Fruit fly (Drosophila melanogaster) whole organism, adult: ENCODE results near the gene CG13384.

Experiments used
- CG11617 ChIP-seq: fragments of 200-800 bp; sonication (Bioruptor generic); optimal IDR thresholded peaks from 2 replicates; lab custom pipeline; 2017; ENCODE audit warnings: mild to moderate bottlenecking, missing biosample characterization, missing genetic modification reagents, missing genetic modification characterization
- CG12768 ChIP-seq: fragments of 200-800 bp; sonication (Bioruptor generic); optimal IDR thresholded peaks from 2 replicates; lab custom pipeline; 2017; ENCODE audit warnings: missing biosample characterization, missing genetic modification characterization, mild to moderate bottlenecking, moderate library complexity, missing genetic modification reagents
- CG14711 ChIP-seq: fragments of 200-800 bp; sonication (Bioruptor generic); optimal IDR thresholded peaks from 2 replicates; lab custom pipeline; 2018; ENCODE audit warnings: missing biosample characterization, mild to moderate bottlenecking, missing genetic modification characterization, moderate library complexity
- CG1620 ChIP-seq: fragments of 200-800 bp; sonication (Bioruptor generic); optimal IDR thresholded peaks from 2 replicates; lab custom pipeline; 2016; ENCODE audit warnings: missing biosample characterization, missing genetic modification characterization
- CG33017 ChIP-seq: fragments of 200-800 bp; sonication (Bioruptor generic); optimal IDR thresholded peaks from 2 replicates; lab custom pipeline; 2018; ENCODE audit warnings: missing biosample characterization, mild to moderate bottlenecking, missing genetic modification characterization, moderate library complexity
- CG5204 ChIP-seq: fragments of 200-800 bp; sonication (Bioruptor generic); optimal IDR thresholded peaks from 2 replicates; lab custom pipeline; 2016; ENCODE audit warnings: missing biosample characterization, missing genetic modification characterization
- CG7045 ChIP-seq: fragments of 200-800 bp; sonication (Bioruptor generic); optimal IDR thresholded peaks from 2 replicates; lab custom pipeline; 2017; ENCODE audit warnings: missing biosample characterization, mild to moderate bottlenecking, missing genetic modification characterization
- CG7101 ChIP-seq: fragments of 200-800 bp; sonication (Bioruptor generic); optimal IDR thresholded peaks from 2 replicates; lab custom pipeline; 2018; ENCODE audit warnings: missing biosample characterization, mild to moderate bottlenecking, missing genetic modification characterization, moderate library complexity
- Clk ChIP-seq: fragments of 200-800 bp; sonication (Bioruptor generic); optimal IDR thresholded peaks from 2 replicates; lab custom pipeline; 2017; ENCODE audit warnings: missing biosample characterization, missing genetic modification characterization
- Crg-1 ChIP-seq: fragments of 200-800 bp; sonication (Bioruptor generic); optimal IDR thresholded peaks from 2 replicates; lab custom pipeline; 2016; ENCODE audit warnings: missing biosample characterization, missing genetic modification characterization
- Hr96 ChIP-seq: fragments of 200-800 bp; sonication (Bioruptor generic); optimal IDR thresholded peaks from 2 replicates; lab custom pipeline; 2016; ENCODE audit warnings: missing biosample characterization, missing genetic modification characterization
- Mnt ChIP-seq: fragments of 200-800 bp; sonication (Bioruptor generic); optimal IDR thresholded peaks from 2 replicates; lab custom pipeline; 2016; ENCODE audit warnings: missing biosample characterization, mild to moderate bottlenecking, missing genetic modification characterization
- bab1 ChIP-seq: fragments of 200-800 bp; sonication (Bioruptor generic); optimal IDR thresholded peaks from 3 replicates; lab custom pipeline; 2019; ENCODE audit warnings: missing biosample characterization, mild to moderate bottlenecking, missing genetic modification characterization, moderate library complexity
- cic ChIP-seq: fragments of 200-800 bp; sonication (Bioruptor generic); optimal IDR thresholded peaks from 2 replicates; lab custom pipeline; 2017; ENCODE audit warnings: missing biosample characterization, mild to moderate bottlenecking, missing genetic modification characterization, moderate library complexity
- cnc ChIP-seq, 2 experiments: fragments of >200 bp; optimal IDR thresholded peaks; 2 replicates each; lab custom pipeline; 2017
- kay ChIP-seq: fragments of 200-800 bp; sonication (Bioruptor generic); peaks from one replicate; lab custom pipeline; 2016; ENCODE audit warnings: missing biosample characterization, missing genetic modification characterization, borderline replicate concordance
- ovo ChIP-seq: fragments of 200-800 bp; sonication (Bioruptor generic); optimal IDR thresholded peaks from 2 replicates; lab custom pipeline; 2016; ENCODE audit warnings: missing biosample characterization, missing genetic modification characterization
- pad ChIP-seq: fragments of 200-800 bp; sonication (Bioruptor generic); optimal IDR thresholded peaks from 3 replicates; lab custom pipeline; 2017; ENCODE audit warnings: missing biosample characterization, missing genetic modification characterization, mild to moderate bottlenecking, moderate library complexity, missing genetic modification reagents
- tj ChIP-seq: fragments of 200-800 bp; sonication (Bioruptor generic); optimal IDR thresholded peaks from 3 replicates; lab custom pipeline; 2017; ENCODE audit warnings: missing biosample characterization, mild to moderate bottlenecking, missing genetic modification characterization, moderate library complexity
- toe ChIP-seq: fragments of 200-800 bp; sonication (Bioruptor generic); optimal IDR thresholded peaks from 2 replicates; lab custom pipeline; 2016; ENCODE audit warnings: missing biosample characterization, missing genetic modification characterization

CG13384 gene

DNA sequence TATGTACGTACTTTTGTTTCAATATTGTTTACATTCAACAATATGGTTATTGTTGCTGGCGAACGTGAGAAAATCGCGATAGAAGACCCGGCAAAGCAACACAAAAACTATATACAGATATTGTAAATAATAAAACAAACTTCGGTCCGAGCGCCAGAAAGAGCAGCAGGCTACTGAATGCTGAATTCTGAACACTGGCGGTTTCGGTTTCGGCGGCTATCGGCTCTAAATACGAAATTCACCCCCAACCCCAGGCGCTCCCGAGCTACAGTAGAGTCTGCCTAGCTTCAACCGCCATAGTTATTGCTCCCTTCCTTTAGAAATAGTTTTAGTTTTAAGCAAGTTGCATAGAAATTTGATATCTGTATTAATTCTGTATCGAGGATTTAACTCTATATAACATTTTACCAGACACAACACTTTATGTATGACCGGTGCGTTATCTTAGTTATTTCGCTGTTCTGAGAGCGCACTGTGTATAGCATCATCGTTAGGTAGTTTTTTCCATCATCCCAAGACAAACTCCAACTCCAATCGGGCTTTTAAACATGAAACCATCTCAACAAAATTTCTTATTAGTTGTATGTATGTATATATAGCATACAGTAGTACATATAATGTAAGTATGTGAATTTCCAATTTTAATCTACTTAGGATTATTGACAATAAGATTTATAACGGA is 21.8 kb upstream of the CG13384 start, which contains the start of gene CG7627:
TSS of gene CG7627 (minus strand) at position 197 of the 682 bp plus-strand sequence.
- peak; percentile 69 for TF ChIP-seq CG7045 (GFP tag; lab: Kevin White, UChicago)
- peak; percentile 73 for TF ChIP-seq CG12768 (GFP tag; lab: Kevin White, UChicago)
- TF ChIP-seq Hr96 = peak; percentile 85
- peak; percentile 81 for TF ChIP-seq CG11617 (GFP tag; lab: Kevin White, UChicago)
- TF ChIP-seq cnc (optimal IDR thresholded peaks at IDR 0.05; lab: Kevin White, UChicago) = no peak
- TF ChIP-seq Clk (GFP tag; lab: Kevin White, UChicago) = peak; percentile 54
- TF ChIP-seq CG33017 = peak; percentile 39
- TF ChIP-seq tj (GFP tag; lab: Kevin White, UChicago) = no peak
- peak; percentile 79 for TF ChIP-seq CG7101 (tag; lab: Kevin White, UChicago)
- peak; percentile 62 for TF ChIP-seq Crg-1 (GFP tag; lab: Kevin White, UChicago)
- TF ChIP-seq Mnt = peak; percentile 82
- TF ChIP-seq CG1620 (GFP tag; lab: Kevin White, UChicago) = peak; percentile 64
- TF ChIP-seq cic (GFP tag; lab: Kevin White, UChicago) = peak; percentile 76
- TF ChIP-seq pad (GFP tag; lab: Kevin White, UChicago) = peak; percentile 54
- peak; percentile 72 for TF ChIP-seq kay (GFP tag; lab: Kevin White, UChicago)
- TF ChIP-seq CG14711 = peak; percentile 60
- peak; percentile 65 for TF ChIP-seq CG5204 (GFP tag; lab: Kevin White, UChicago)
- peak; percentile 66 for TF ChIP-seq bab1
- peak; percentile 69 for TF ChIP-seq toe
- TF ChIP-seq ovo (GFP tag; lab: Kevin White, UChicago) = peak; percentile 24

DNA sequence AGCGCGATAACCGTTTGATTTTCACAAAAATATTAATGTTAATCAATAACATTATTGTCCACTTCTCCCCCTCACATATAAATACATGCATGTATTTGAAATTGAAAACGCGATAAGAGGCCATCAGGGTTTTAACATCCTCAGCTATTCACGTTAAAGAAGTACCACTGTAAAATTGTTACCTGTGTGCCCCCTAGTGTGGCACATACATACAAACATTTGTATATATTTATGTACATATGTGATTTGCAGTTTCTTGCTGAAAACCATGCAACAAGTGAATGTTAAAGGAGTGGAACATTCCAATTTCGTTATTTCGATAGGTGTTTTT is 21.3 kb upstream of the CG13384 start:
- TF ChIP-seq CG12768 (GFP tag; lab: Kevin White, UChicago) (no peak), Clk (GFP tag; lab: Kevin White, UChicago) (no peak), pad (GFP tag; lab: Kevin White, UChicago) (peak; percentile 6), CG11617 (GFP tag; lab: Kevin White, UChicago) (peak; percentile 48)

DNA sequence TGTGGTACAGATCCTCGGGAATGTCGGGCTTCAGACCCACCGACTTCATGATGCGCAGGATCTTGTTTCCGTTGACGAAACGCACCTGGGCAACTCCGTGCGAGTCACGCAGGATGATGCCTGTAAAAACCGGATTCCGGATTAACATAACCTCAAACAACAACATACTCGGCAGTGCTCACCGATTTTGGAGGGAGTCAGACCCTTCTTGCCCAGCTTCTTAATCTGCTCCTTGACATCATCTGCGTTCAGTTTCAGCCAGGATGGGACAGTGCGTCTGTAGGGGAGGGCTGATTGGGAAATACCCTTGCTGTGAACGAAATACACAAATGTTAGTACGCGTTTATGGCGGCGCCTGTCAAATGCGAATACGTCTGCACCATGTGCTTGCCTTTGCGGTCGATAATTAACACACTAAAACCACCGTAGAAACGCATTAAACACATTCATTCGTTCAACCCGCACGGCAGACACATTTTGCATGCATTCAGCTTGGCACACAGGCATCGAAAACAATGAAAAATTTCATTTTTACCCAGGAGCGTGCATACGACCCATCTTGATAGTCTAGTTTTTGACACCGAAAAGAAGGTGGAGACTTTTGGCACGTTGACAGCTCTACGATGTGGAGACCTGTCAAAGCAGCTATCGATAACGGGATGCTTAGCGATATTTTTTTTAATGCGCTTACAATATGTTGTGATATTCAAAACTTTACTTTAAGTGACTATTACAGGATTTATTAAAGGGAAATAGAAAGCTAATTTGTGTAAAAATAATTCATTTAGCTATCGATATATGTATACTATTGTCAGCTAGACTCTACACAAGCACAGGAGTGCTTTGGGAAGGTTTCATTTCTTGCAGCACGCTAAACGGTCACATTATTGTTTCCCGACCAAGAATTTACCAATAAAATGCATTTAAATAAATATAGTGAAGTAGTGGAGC is 20.0 kb upstream of the CG13384 start, which contains the start of the genes RpS13 and CSN8:
TSS of gene RpS13 (minus strand) at position 657 of the 951 bp plus-strand sequence.
TSS of gene CSN8 (plus strand) at position 850 of the 951 bp plus-strand sequence.
- TF ChIP-seq CG7101 (tag; lab: Kevin White, UChicago) = peak; percentile 46
- TF ChIP-seq kay (GFP tag; lab: Kevin White, UChicago) = no peak
- TF ChIP-seq Hr96 = peak; percentile 19
- TF ChIP-seq pad (GFP tag; lab: Kevin White, UChicago) = peak; percentile 37
- TF ChIP-seq CG7045 (GFP tag; lab: Kevin White, UChicago) = no peak
- TF ChIP-seq CG12768 (GFP tag; lab: Kevin White, UChicago) = no peak
- peak; percentile 51 for TF ChIP-seq bab1
- TF ChIP-seq CG11617 (GFP tag; lab: Kevin White, UChicago) = peak; percentile 46
- no peak for TF ChIP-seq Crg-1 (GFP tag; lab: Kevin White, UChicago)
- peak; percentile 96 for TF ChIP-seq Mnt
- TF ChIP-seq CG33017 = no peak
- TF ChIP-seq cnc (optimal IDR thresholded peaks at IDR 0.05; lab: Kevin White, UChicago) = no peak
- peak; percentile 72 for TF ChIP-seq CG14711
- peak; percentile 37 for TF ChIP-seq cic (GFP tag; lab: Kevin White, UChicago)
- TF ChIP-seq Clk (GFP tag; lab: Kevin White, UChicago) = no peak
- peak; percentile 54 for TF ChIP-seq toe
- TF ChIP-seq CG5204 (GFP tag; lab: Kevin White, UChicago) = no peak
- TF ChIP-seq tj (GFP tag; lab: Kevin White, UChicago) = no peak
- peak; percentile 28 for TF ChIP-seq CG1620 (GFP tag; lab: Kevin White, UChicago)
- TF ChIP-seq ovo (GFP tag; lab: Kevin White, UChicago) = no peak

DNA sequence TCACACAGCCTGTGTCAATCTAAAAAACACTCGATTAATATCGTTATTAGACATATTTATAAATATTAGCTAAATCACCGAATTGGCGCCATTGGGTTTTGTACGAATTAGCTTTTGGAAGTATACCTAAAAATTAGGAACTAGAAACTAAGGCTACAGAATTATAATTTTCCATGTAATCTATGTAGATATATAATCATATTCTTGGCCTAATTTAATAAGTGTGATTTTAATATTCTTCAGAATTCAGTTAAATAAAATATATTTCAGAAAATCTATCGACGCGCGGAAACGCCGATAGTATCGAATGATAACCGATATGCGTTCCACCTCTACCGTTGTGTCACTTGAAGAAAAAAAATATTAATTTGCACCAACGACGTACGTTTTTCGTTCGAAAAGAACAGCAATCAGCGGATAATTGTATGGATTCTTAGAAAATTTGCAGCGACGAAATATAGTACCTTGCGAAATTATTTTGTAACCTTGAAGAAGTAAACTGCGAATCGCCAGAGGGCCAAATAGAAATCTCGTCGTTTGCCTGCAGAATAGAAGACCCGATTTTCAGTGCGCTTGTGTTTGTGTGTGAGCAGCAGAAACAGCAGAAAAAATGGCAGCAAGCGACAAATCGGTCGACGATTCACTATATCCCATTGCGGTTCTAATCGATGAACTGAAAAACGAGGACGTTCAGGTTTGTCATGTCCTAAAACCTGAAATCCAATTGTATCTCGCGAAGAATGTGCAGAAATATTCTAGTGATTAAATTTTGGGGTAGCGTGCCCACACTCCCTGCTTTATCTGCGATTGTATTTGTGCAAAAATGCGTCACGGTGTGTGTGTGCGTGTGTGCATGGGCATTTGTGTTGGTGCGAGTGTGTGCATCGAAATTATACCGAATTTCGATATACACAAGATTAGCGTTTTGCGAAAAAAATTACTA is 18.3 kb upstream of the CG13384 start, which contains the start of gene Pp2A-29B:
TSS of gene Pp2A-29B (plus strand) at position 338 of the 943 bp plus-strand sequence.
- TF ChIP-seq kay (GFP tag; lab: Kevin White, UChicago) = peak; percentile 66
- TF ChIP-seq Hr96 = peak; percentile 45
- TF ChIP-seq toe = peak; percentile 86
- TF ChIP-seq cnc (optimal IDR thresholded peaks at IDR 0.05; lab: Kevin White, UChicago) = no peak
- peak; percentile 58 for TF ChIP-seq ovo (GFP tag; lab: Kevin White, UChicago)
- no peak for TF ChIP-seq CG5204 (GFP tag; lab: Kevin White, UChicago)
- peak; percentile 10 for TF ChIP-seq CG14711
- peak; percentile 25 for TF ChIP-seq CG33017
- no peak for TF ChIP-seq Clk (GFP tag; lab: Kevin White, UChicago)
- peak; percentile 72 for TF ChIP-seq Crg-1 (GFP tag; lab: Kevin White, UChicago)
- peak; percentile 60 for TF ChIP-seq CG1620 (GFP tag; lab: Kevin White, UChicago)
- TF ChIP-seq Mnt = peak; percentile 45
- TF ChIP-seq CG7101 (tag; lab: Kevin White, UChicago) = peak; percentile 45
- no peak for TF ChIP-seq CG7045 (GFP tag; lab: Kevin White, UChicago)
- peak; percentile 70 for TF ChIP-seq cic (GFP tag; lab: Kevin White, UChicago)
- peak; percentile 34 for TF ChIP-seq tj (GFP tag; lab: Kevin White, UChicago)
- peak; percentile 27 for TF ChIP-seq pad (GFP tag; lab: Kevin White, UChicago)
- no peak for TF ChIP-seq bab1
- peak; percentile 37 for TF ChIP-seq CG11617 (GFP tag; lab: Kevin White, UChicago)
- TF ChIP-seq CG12768 (GFP tag; lab: Kevin White, UChicago) = no peak
